Worm (Caenorhabditis elegans) whole organism, late embryonic: ENCODE data around the gene glc-3.

Source experiments
- T23F11.4 ChIP-seq: fragments of 200-800 bp; sonication (Bioruptor generic); optimal IDR thresholded peaks from 2 replicates; lab custom pipeline; 2018; ENCODE audit warnings: mild to moderate bottlenecking, missing genetic modification characterization, missing compliant biosample characterization
- ceh-24 ChIP-seq: sonication (generic microtip); optimal IDR thresholded peaks from 2 replicates; lab custom pipeline; 2016; ENCODE audit warnings: mild to moderate bottlenecking, missing genetic modification characterization, missing compliant biosample characterization
- ceh-9 ChIP-seq: sonication (generic microtip); optimal IDR thresholded peaks from 2 replicates; lab custom pipeline; 2016; ENCODE audit warnings: mild to moderate bottlenecking, missing genetic modification characterization, inconsistent platforms, missing compliant biosample characterization
- che-1 ChIP-seq: sonication (generic microtip); optimal IDR thresholded peaks from 2 replicates; lab custom pipeline; 2016; ENCODE audit warnings: mild to moderate bottlenecking, missing genetic modification characterization, missing compliant biosample characterization
- madf-2 ChIP-seq: sonication (generic microtip); optimal IDR thresholded peaks from 2 replicates; lab custom pipeline; 2017; ENCODE audit warnings: missing genetic modification characterization, missing compliant biosample characterization
- nfya-1 ChIP-seq: sonication (generic microtip); optimal IDR thresholded peaks from 2 replicates; lab custom pipeline; 2017; ENCODE audit warnings: missing genetic modification characterization, mild to moderate bottlenecking, missing compliant biosample characterization, antibody characterized with exemption, moderate library complexity
- pag-3 ChIP-seq: sonication (generic microtip); optimal IDR thresholded peaks from 2 replicates; lab custom pipeline; 2016; ENCODE audit warnings: missing compliant biosample characterization, missing genetic modification characterization, borderline replicate concordance
- sox-2 ChIP-seq: fragments of 200-800 bp; sonication (Bioruptor generic); IDR thresholded peaks from 2 replicates; pipeline ENCODE4 v1.3.6; 2022; ENCODE audit warnings: missing genetic modification reagents, missing genetic modification characterization, missing compliant biosample characterization
- ttx-3 ChIP-seq: sonication (generic microtip); optimal IDR thresholded peaks from 2 replicates; lab custom pipeline; 2016; ENCODE audit warnings: missing genetic modification reagents, missing genetic modification characterization, missing compliant biosample characterization
- unc-42 ChIP-seq: sonication (generic microtip); optimal IDR thresholded peaks from 2 replicates; lab custom pipeline; 2016; ENCODE audit warnings: missing genotype, missing genetic modification characterization, missing compliant biosample characterization
- unc-55 ChIP-seq: sonication (generic microtip); optimal IDR thresholded peaks from 2 replicates; lab custom pipeline; 2017; ENCODE audit warnings: missing biosample characterization, missing genetic modification reagents, missing genetic modification characterization

ce11 chrV:5487180-5487579, 33.7 kb upstream of the glc-3 start:
- no peak for TF ChIP-seq ceh-24 (tag; lab: Kevin White, UChicago)
- no peak for TF ChIP-seq T23F11.4
- TF ChIP-seq pag-3: no peak
- no peak for TF ChIP-seq ttx-3 (tag; lab: Kevin White, UChicago)
- TF ChIP-seq sox-2: no peak
- TF ChIP-seq unc-55 (GFP tag; lab: Kevin White, UChicago): no peak
- no peak for TF ChIP-seq unc-42 (tag; lab: Kevin White, UChicago)
- TF ChIP-seq nfya-1: no peak
- no peak for TF ChIP-seq madf-2 (tag; lab: Kevin White, UChicago)
- TF ChIP-seq ceh-9: no peak
- TF ChIP-seq che-1: no peak
